Worm (Caenorhabditis elegans): ENCODE data around the gene F45D3.3.

- TF ChIP-seq ceh-40 (GFP tag; IDR thresholded peaks at IDR 0.05) (no peak), akir-1 (GFP tag; optimal IDR thresholded peaks at IDR 0.05) (no peak), nhr-90 (tag; optimal IDR thresholded peaks at IDR 0.05) (no peak), nhr-179 (tag; optimal IDR thresholded peaks at IDR 0.05) (no peak), die-1 (tag; optimal IDR thresholded peaks at IDR 0.05) (no peak), dox-1 (GFP tag; IDR thresholded peaks at IDR 0.05) (no peak), Y53F4B.3 (GFP tag; IDR thresholded peaks at IDR 0.05) (no peak), cebp-1 (GFP tag; IDR thresholded peaks at IDR 0.05) (no peak), cebp-1 (tag; optimal IDR thresholded peaks at IDR 0.05) (no peak), F55B11.4 (tag; optimal IDR thresholded peaks at IDR 0.05; ENCODE audit: borderline replicate concordance, insufficient read depth) (no peak), F23B12.7 (tag; optimal IDR thresholded peaks at IDR 0.05; ENCODE audit: insufficient read depth) (no peak), hsf-1 (GFP tag; IDR thresholded peaks at IDR 0.05) (no peak), bed-1 (GFP tag; IDR thresholded peaks at IDR 0.05) (no peak)
Observed at ce11 chrV:12555872-12556271, 5.7 kb upstream of the F45D3.3 start.

Data from whole organism, young adult.